Fruit fly (Drosophila melanogaster): Measurements from ENCODE around the gene CG15537.

Gene CG15537

DNA sequence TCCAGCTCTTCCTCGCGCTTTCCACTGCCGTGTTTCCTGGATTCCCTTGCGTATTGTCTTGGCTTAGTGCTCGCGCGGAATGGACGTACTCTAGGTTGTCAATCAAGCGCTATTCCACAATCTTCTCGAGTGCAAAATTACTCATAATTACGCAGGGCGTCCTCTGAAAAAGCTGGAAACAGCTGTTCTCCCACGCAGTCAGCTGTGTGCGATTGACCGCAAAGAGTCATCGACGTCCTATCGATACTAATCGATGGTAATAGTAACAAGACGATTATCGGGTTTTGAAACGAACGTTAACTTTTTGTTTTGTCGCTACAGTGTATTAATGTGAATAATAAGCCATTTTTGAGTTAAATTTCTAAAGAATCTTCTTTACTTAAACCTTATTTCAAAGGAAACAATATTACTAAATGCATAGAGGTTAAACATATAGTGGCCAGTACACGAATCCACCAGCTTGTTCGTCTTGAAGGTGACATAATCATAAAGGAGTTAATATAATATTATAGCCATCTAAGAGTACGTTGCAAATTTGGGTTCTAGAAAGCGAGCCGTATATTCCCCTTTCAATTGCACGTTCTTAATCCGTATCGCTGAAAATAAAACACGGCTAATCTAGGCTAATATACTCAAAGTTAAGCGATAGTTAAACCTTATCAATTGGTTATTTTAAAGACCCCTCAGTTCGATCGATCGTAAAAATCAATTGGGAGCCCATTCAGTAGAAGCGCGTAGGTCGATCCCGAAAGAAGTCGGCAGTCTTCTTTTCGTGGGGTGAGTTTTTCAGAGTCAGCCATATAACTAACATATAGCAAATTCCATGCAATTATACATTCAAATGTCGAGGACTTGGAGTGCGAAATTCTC, 15.9 kb upstream of the CG15537 start, which contains the start of the genes CG2224 and CDase:
TSS of gene CG2224 (minus strand) at position 235 of the 870 bp plus-strand sequence.
TSS of gene CDase (plus strand) at position 456 of the 870 bp plus-strand sequence.
- no peak for TF ChIP-seq noc (tag; optimal IDR thresholded peaks at IDR 0.05)

dm6 chr3R:30455817-30456544, 12.6 kb upstream of the CG15537 start, which contains the start of gene aralar1:
Gene aralar1 (minus strand): TSS chr3R:30455867.
- no peak for TF ChIP-seq noc (tag; optimal IDR thresholded peaks at IDR 0.05)

DNA sequence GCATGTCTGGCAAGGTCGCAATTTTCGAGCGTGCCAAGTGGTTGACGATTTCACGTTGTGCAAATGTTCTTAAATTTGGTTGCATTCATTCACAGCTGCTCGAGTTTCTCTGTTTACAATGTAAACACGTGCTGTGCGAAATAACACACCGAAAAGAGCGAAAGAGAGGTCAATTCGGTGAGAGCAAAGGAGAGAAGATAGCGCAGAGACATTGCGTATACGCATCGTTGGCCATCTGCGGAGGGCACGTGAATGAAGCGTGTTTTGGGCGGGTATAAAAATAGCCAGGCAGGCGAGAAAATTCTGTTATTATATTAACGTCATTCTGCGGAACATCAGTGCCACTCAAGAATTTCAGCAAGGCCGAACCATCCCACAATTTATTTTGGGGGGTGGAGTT, 11.0 kb upstream of the CG15537 start:
- TF ChIP-seq noc (tag; optimal IDR thresholded peaks at IDR 0.05): no peak

dm6 chr3R:30453236-30453635, 9.8 kb upstream of the CG15537 start:
- TF ChIP-seq noc (tag; optimal IDR thresholded peaks at IDR 0.05): no peak

- TF ChIP-seq noc (tag; optimal IDR thresholded peaks at IDR 0.05): no peak
These were observed 7.4 kb upstream of the CG15537 start for dm6 chr3R:30450690-30451343.

- TF ChIP-seq noc (tag; optimal IDR thresholded peaks at IDR 0.05): peak; percentile 56
These were observed 6.8 kb upstream of the CG15537 start for dm6 chr3R:30450224-30450623.

DNA sequence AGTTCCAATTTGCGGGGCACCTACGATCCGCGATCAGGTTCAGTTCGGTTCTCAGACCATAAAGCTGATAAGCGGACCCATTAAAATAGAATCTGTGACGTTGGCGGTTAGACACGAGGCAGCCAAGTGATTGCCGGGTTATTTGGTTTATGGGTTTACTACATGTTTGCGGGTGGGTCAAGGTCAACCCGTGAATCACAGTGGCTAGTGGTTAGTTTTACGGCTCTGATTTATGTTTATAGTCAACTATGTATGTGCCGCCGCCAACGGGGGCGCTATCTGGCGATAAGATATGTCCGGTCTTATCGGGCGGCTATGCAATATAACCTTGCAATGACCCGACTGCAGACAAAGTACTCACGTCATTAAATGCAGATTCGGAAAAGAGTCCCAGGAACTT, 6.0 kb upstream of the CG15537 start:
- TF ChIP-seq noc (tag; optimal IDR thresholded peaks at IDR 0.05): peak; percentile 70

dm6 chr3R:30444946-30445345, 1.5 kb upstream of the CG15537 start, which contains the start of gene Osi23:
Gene Osi23 (minus strand): TSS chr3R:30445046.
- no peak for TF ChIP-seq noc (tag; optimal IDR thresholded peaks at IDR 0.05)

- no peak for TF ChIP-seq noc (tag; optimal IDR thresholded peaks at IDR 0.05)
These were observed 11.9 kb downstream of the CG15537 start, which contains the start of gene CG15534 for dm6 chr3R:30431258-30432114. Gene CG15534 (plus strand): TSS chr3R:30432064.

dm6 chr3R:30428459-30428858, 14.9 kb downstream of the CG15537 start, which contains the start of gene CG15533:
Gene CG15533 (plus strand): TSS chr3R:30428820.
- no peak for TF ChIP-seq noc (tag; optimal IDR thresholded peaks at IDR 0.05)

dm6 chr3R:30427805-30428359, 15.5 kb downstream of the CG15537 start, which contains the start of gene CG2218:
Gene CG2218 (minus strand): TSS chr3R:30428276.
- peak; percentile 39 for TF ChIP-seq noc (tag; optimal IDR thresholded peaks at IDR 0.05)

DNA sequence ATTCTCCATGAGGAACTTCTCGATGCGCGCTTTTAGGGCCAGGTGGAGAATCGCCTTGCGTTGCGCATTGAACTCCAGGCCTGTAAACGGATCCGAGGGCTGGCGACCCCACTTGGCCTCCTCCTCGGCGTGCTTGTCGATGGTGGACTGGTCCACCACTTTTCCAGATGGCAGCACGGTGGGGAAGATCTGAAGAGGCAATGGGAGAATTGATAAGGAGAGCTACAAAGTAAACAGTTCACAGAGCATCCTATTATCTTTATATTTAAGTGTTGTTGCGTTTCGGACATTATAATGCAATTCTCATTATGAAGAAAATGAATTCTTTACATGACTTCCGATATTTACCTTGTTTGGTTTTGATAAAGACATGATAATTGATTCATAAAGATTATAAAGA, 16.8 kb downstream of the CG15537 start:
- no peak for TF ChIP-seq noc (tag; optimal IDR thresholded peaks at IDR 0.05)

dm6 chr3R:30425622-30426021, 17.8 kb downstream of the CG15537 start:
- no peak for TF ChIP-seq noc (tag; optimal IDR thresholded peaks at IDR 0.05)

- no peak for TF ChIP-seq noc (tag; optimal IDR thresholded peaks at IDR 0.05)
These were observed 18.4 kb downstream of the CG15537 start, which contains the start of gene CG15536 for dm6 chr3R:30424993-30425392. Gene CG15536 (minus strand): TSS chr3R:30425162.
